Fruit fly (Drosophila melanogaster) whole organism, embryonic: Measurements from ENCODE around the gene PDCD-5.
A peak's percentile ranks its signal among the peaks of the same experiment; 100 is the strongest.

ENCODE experiments used
- CG10654 ChIP-seq: fragments of 200-800 bp; sonication (Bioruptor generic); optimal IDR thresholded peaks from 2 replicates; lab custom pipeline; 2016; ENCODE audit warnings: missing biosample characterization, missing genetic modification characterization
- CG11723 ChIP-seq: fragments of 200-800 bp; sonication (Bioruptor generic); optimal IDR thresholded peaks from 2 replicates; lab custom pipeline; 2017; ENCODE audit warnings: missing biosample characterization, mild to moderate bottlenecking, missing genetic modification characterization
- CG12219 ChIP-seq: fragments of 200-800 bp; sonication (Bioruptor generic); optimal IDR thresholded peaks from 3 replicates; lab custom pipeline; 2018; ENCODE audit warnings: missing biosample characterization, mild to moderate bottlenecking, missing genetic modification characterization
- CG12942 ChIP-seq: fragments of 200-800 bp; sonication (Bioruptor generic); optimal IDR thresholded peaks from 3 replicates; lab custom pipeline; 2016; ENCODE audit warnings: missing biosample characterization, missing genetic modification characterization
- CG14710 ChIP-seq: fragments of 200-800 bp; sonication (Bioruptor generic); optimal IDR thresholded peaks from 3 replicates; lab custom pipeline; 2019; ENCODE audit warnings: missing biosample characterization, mild to moderate bottlenecking, missing genetic modification characterization, moderate library complexity
- CG15269 ChIP-seq: fragments of 200-800 bp; sonication (Bioruptor generic); optimal IDR thresholded peaks from 2 replicates; lab custom pipeline; 2018; ENCODE audit warnings: missing biosample characterization, mild to moderate bottlenecking, missing genetic modification characterization, moderate library complexity
- CG15696 ChIP-seq: fragments of 200-800 bp; sonication (Bioruptor generic); optimal IDR thresholded peaks from 2 replicates; lab custom pipeline; 2019; ENCODE audit warnings: missing biosample characterization, mild to moderate bottlenecking, missing genetic modification characterization, moderate library complexity
- CG1832 ChIP-seq: fragments of 200-800 bp; sonication (Bioruptor generic); optimal IDR thresholded peaks from 2 replicates; lab custom pipeline; 2017; ENCODE audit warnings: missing biosample characterization, mild to moderate bottlenecking, missing genetic modification characterization, inconsistent platforms
- CG31365 ChIP-seq: fragments of 200-800 bp; sonication (Bioruptor generic); optimal IDR thresholded peaks from 2 replicates; lab custom pipeline; 2018; ENCODE audit warnings: missing biosample characterization, mild to moderate bottlenecking, missing genetic modification characterization
- CG34224 ChIP-seq: fragments of 200-800 bp; sonication (Bioruptor generic); IDR thresholded peaks from 3 replicates; pipeline ENCODE4 v1.3.6; 2022; ENCODE audit warnings: missing biosample characterization, missing genetic modification characterization; ENCODE audit not compliant: partially characterized antibody
- CG34376 ChIP-seq: fragments of 200-800 bp; sonication (Bioruptor generic); optimal IDR thresholded peaks from 2 replicates; lab custom pipeline; 2018; ENCODE audit warnings: missing biosample characterization, mild to moderate bottlenecking, missing genetic modification characterization
- CG3838 ChIP-seq: fragments of 200-800 bp; sonication (Bioruptor generic); optimal IDR thresholded peaks from 3 replicates; lab custom pipeline; 2016; ENCODE audit warnings: missing biosample characterization, missing genetic modification characterization
- CG4328 ChIP-seq: fragments of 200-800 bp; sonication (Bioruptor generic); optimal IDR thresholded peaks from 3 replicates; lab custom pipeline; 2017; ENCODE audit warnings: missing biosample characterization, missing genetic modification reagents, missing genetic modification characterization
- CG6175 ChIP-seq: fragments of 200-800 bp; sonication (Bioruptor generic); IDR thresholded peaks from 3 replicates; pipeline ENCODE4 v1.3.6; 2022; ENCODE audit warnings: missing biosample characterization, missing genetic modification characterization
- D19A ChIP-seq: fragments of 200-800 bp; optimal IDR thresholded peaks from 3 replicates; lab custom pipeline; 2019; ENCODE audit warnings: missing biosample characterization, mild to moderate bottlenecking, missing genetic modification characterization, moderate library complexity
- Dad ChIP-seq: fragments of 200-800 bp; sonication (Bioruptor generic); optimal IDR thresholded peaks from 3 replicates; lab custom pipeline; 2016; ENCODE audit warnings: missing biosample characterization, missing genetic modification characterization
- Dbx ChIP-seq: fragments of 200-800 bp; sonication (Bioruptor generic); IDR thresholded peaks from 3 replicates; pipeline ENCODE4 v1.3.6; 2022; ENCODE audit warnings: missing biosample characterization, missing genetic modification characterization
- Dip2 ChIP-seq: fragments of 200-800 bp; sonication (Bioruptor generic); IDR thresholded peaks from 2 replicates; pipeline ENCODE4 v1.3.6; 2022; ENCODE audit warnings: missing biosample characterization, missing genetic modification characterization
- Doc3 ChIP-seq: fragments of 200-800 bp; sonication (Bioruptor generic); IDR thresholded peaks from 3 replicates; pipeline ENCODE4 v1.3.6; 2022; ENCODE audit warnings: missing biosample characterization, missing genetic modification characterization; ENCODE audit not compliant: partially characterized antibody
- Dref ChIP-seq: fragments of 200-800 bp; sonication (Bioruptor generic); IDR thresholded peaks from 2 replicates; pipeline ENCODE4 v1.3.6; 2022; ENCODE audit warnings: missing biosample characterization, missing genetic modification characterization
- Drgx ChIP-seq: fragments of 200-800 bp; sonication (Bioruptor generic); IDR thresholded peaks from 2 replicates; pipeline ENCODE4 v1.3.6; 2022; ENCODE audit warnings: missing biosample characterization, missing genetic modification characterization
- Ets65A ChIP-seq: fragments of 200-800 bp; sonication (Bioruptor generic); peaks from one replicate; lab custom pipeline; 2016; ENCODE audit warnings: missing biosample characterization, missing genetic modification characterization
- Jarid2 ChIP-seq: fragments of 200-800 bp; sonication (Bioruptor generic); optimal IDR thresholded peaks from 3 replicates; lab custom pipeline; 2017; ENCODE audit warnings: mild to moderate bottlenecking, missing biosample characterization, missing genetic modification reagents, missing genetic modification characterization
- Pdp1 ChIP-seq, 2 experiments: fragments of 200-800 bp; sonication (Bioruptor generic); optimal IDR thresholded peaks; 3 replicates each; lab custom pipeline; 2016; ENCODE audit warnings: missing biosample characterization in 2 of 2, missing genetic modification characterization in 2 of 2, mild to moderate bottlenecking in 1 of 2, moderate library complexity in 1 of 2
- TFAM ChIP-seq: fragments of 200-800 bp; sonication (Bioruptor generic); optimal IDR thresholded peaks from 2 replicates; lab custom pipeline; 2017; ENCODE audit warnings: missing biosample characterization, missing genetic modification characterization, inconsistent platforms
- al ChIP-seq: fragments of 200-800 bp; sonication (Bioruptor generic); IDR thresholded peaks from 2 replicates; pipeline ENCODE4 v1.3.6; 2022; ENCODE audit warnings: missing biosample characterization, missing genetic modification characterization
- ase ChIP-seq: fragments of 200-800 bp; sonication (Bioruptor generic); IDR thresholded peaks from 3 replicates; pipeline ENCODE4 v1.3.6; 2022; ENCODE audit warnings: missing biosample characterization, missing genetic modification characterization
- bbx ChIP-seq: fragments of 200-800 bp; sonication (Bioruptor generic); IDR thresholded peaks from 2 replicates; pipeline ENCODE4 v1.3.6; 2022; ENCODE audit warnings: missing biosample characterization, missing genetic modification characterization; ENCODE audit not compliant: partially characterized antibody
- bcd ChIP-seq: fragments of 200-800 bp; sonication (Bioruptor generic); optimal IDR thresholded peaks from 2 replicates; lab custom pipeline; 2017; ENCODE audit warnings: missing biosample characterization, mild to moderate bottlenecking, missing genetic modification characterization
- corto ChIP-seq: fragments of 200-800 bp; sonication (Bioruptor generic); optimal IDR thresholded peaks from 2 replicates; lab custom pipeline; 2016; ENCODE audit warnings: missing biosample characterization, mild to moderate bottlenecking, missing genetic modification characterization, moderate library complexity
- crp ChIP-seq, 2 experiments: fragments of 200-800 bp; sonication (Bioruptor generic); optimal IDR thresholded peaks; 2 replicates in 1 of 2; 3 replicates in 1 of 2; lab custom pipeline; 2017; ENCODE audit warnings: missing biosample characterization in 2 of 2, missing genetic modification characterization in 2 of 2, mild to moderate bottlenecking in 1 of 2, moderate library complexity in 1 of 2
- exex ChIP-seq: fragments of 200-800 bp; sonication (Bioruptor generic); optimal IDR thresholded peaks from 4 replicates; lab custom pipeline; 2018; ENCODE audit warnings: missing biosample characterization, mild to moderate bottlenecking, missing genetic modification characterization, moderate library complexity
- ftz-f1 ChIP-seq: fragments of 200-800 bp; sonication (Bioruptor generic); optimal IDR thresholded peaks from 2 replicates; lab custom pipeline; 2016; ENCODE audit warnings: missing biosample characterization, missing genetic modification characterization
- lbe ChIP-seq: fragments of 200-800 bp; sonication (Bioruptor generic); optimal IDR thresholded peaks from 2 replicates; lab custom pipeline; 2016; ENCODE audit warnings: missing biosample characterization, mild to moderate bottlenecking, missing genetic modification characterization
- lilli ChIP-seq: fragments of 200-800 bp; sonication (Bioruptor generic); optimal IDR thresholded peaks from 3 replicates; lab custom pipeline; 2016; ENCODE audit warnings: missing biosample characterization, missing genetic modification characterization
- nom ChIP-seq: fragments of 200-800 bp; sonication (Bioruptor generic); optimal IDR thresholded peaks from 2 replicates; lab custom pipeline; 2017; ENCODE audit warnings: missing biosample characterization, missing genetic modification characterization, mild to moderate bottlenecking, moderate library complexity, missing genetic modification reagents
- onecut ChIP-seq: fragments of 200-800 bp; sonication (Bioruptor generic); IDR thresholded peaks from 2 replicates; pipeline ENCODE4 v1.3.6; 2022; ENCODE audit warnings: missing biosample characterization, missing genetic modification characterization
- psq ChIP-seq: fragments of 200-800 bp; sonication (Bioruptor generic); optimal IDR thresholded peaks from 2 replicates; lab custom pipeline; 2017; ENCODE audit warnings: missing biosample characterization, missing genetic modification characterization
- pzg ChIP-seq: fragments of 200-800 bp; sonication (Bioruptor generic); optimal IDR thresholded peaks from 3 replicates; lab custom pipeline; 2018; ENCODE audit warnings: missing biosample characterization, mild to moderate bottlenecking, missing genetic modification characterization, moderate library complexity
- seq ChIP-seq: fragments of 200-800 bp; sonication (Bioruptor generic); IDR thresholded peaks from 2 replicates; pipeline ENCODE4 v1.3.6; 2022; ENCODE audit warnings: missing biosample characterization, missing genetic modification characterization
- ssp ChIP-seq: fragments of 200-800 bp; sonication (Bioruptor generic); IDR thresholded peaks from 2 replicates; pipeline ENCODE4 v1.3.6; 2022; ENCODE audit warnings: missing biosample characterization, missing genetic modification characterization
- stwl ChIP-seq: fragments of 200-800 bp; sonication (Bioruptor generic); optimal IDR thresholded peaks from 3 replicates; lab custom pipeline; 2018; ENCODE audit warnings: missing biosample characterization, mild to moderate bottlenecking, missing genetic modification characterization, moderate library complexity

PDCD-5 gene

dm6 chr3L:16208839-16209612 is 22.8 kb downstream of the PDCD-5 start:
- TF ChIP-seq Drgx = no peak
- peak; percentile 12 for TF ChIP-seq D19A (tag; lab: Kevin White, UChicago)
- TF ChIP-seq ase (GFP tag; lab: Robert Waterston, UW) = 0 out of 3 replicates have a peak, but pooled peaks have one; percentile 10
- peak; percentile 67 for TF ChIP-seq Ets65A (GFP tag; lab: Kevin White, UChicago)
- TF ChIP-seq, all 482 proteins: peak for 3

- no peak for TF ChIP-seq ssp (GFP tag; lab: Robert Waterston, UW)
- 0 out of 2 replicates have a peak, but pooled peaks have one; percentile 6 for TF ChIP-seq Dref (GFP tag; lab: Robert Waterston, UW)
- TF ChIP-seq Doc3 = no peak
- no peak for TF ChIP-seq stwl
- no peak for TF ChIP-seq ftz-f1 (GFP tag; lab: Kevin White, UChicago)
- TF ChIP-seq, all 482 proteins: peak for 1
These were observed 23.6 kb downstream of the PDCD-5 start for dm6 chr3L:16208053-16208838.

dm6 chr3L:16204128-16204527 is 27.7 kb downstream of the PDCD-5 start:
- no peak for TF ChIP-seq TFAM
- no peak for TF ChIP-seq CG14710 (tag; lab: Kevin White, UChicago)
- no peak for TF ChIP-seq CG15269 (tag; lab: Kevin White, UChicago)
- TF ChIP-seq exex (tag; lab: Kevin White, UChicago) = no peak
- TF ChIP-seq seq (GFP tag; lab: Robert Waterston, UW) = no peak
- peak; percentile 6 for TF ChIP-seq nom (GFP tag; lab: Kevin White, UChicago)
- TF ChIP-seq corto (GFP tag; lab: Kevin White, UChicago) = peak; percentile 31
- no peak for TF ChIP-seq CG10654 (GFP tag; lab: Kevin White, UChicago)
- TF ChIP-seq lbe (GFP tag; lab: Kevin White, UChicago) = peak; percentile 3
- TF ChIP-seq CG34376 (GFP tag; lab: Kevin White, UChicago) = no peak
- no peak for TF ChIP-seq CG15696 (tag; lab: Kevin White, UChicago)
- TF ChIP-seq Drgx = 0 out of 2 replicates have a peak, but pooled peaks have one; percentile 23
- no peak for TF ChIP-seq psq (GFP tag; lab: Kevin White, UChicago)
- peak; percentile 53 for TF ChIP-seq D19A (tag; lab: Kevin White, UChicago)
- TF ChIP-seq bcd = no peak
- TF ChIP-seq, all 482 proteins: peak for 5

dm6 chr3L:16203236-16203635 is 28.6 kb downstream of the PDCD-5 start:
- TF ChIP-seq al (GFP tag; lab: Robert Waterston, UW) (peak; percentile 77), Dbx (peak; percentile 89), CG11723 (GFP tag; lab: Kevin White, UChicago) (no peak), pzg (peak; percentile 4), CG6175 (GFP tag; lab: Robert Waterston, UW) (peak; percentile 77; the same call in 2 of the 3 replicates), onecut (GFP tag; lab: Robert Waterston, UW) (peak; percentile 58), Pdp1 (GFP tag; optimal IDR thresholded peaks at IDR 0.05; lab: Kevin White, UChicago) (peak; percentile 79 to 88), psq (GFP tag; lab: Kevin White, UChicago) (no peak), crp (GFP tag; optimal IDR thresholded peaks at IDR 0.05; lab: Kevin White, UChicago) (peak in 1 of 2 experiments; percentile 8), Jarid2 (peak; percentile 41), CG12942 (GFP tag; lab: Kevin White, UChicago) (peak; percentile 27), CG1832 (GFP tag; lab: Kevin White, UChicago) (no peak), Dad (GFP tag; lab: Kevin White, UChicago) (peak; percentile 72), CG3838 (GFP tag; lab: Kevin White, UChicago) (no peak), CG34224 (GFP tag; lab: Robert Waterston, UW) (no peak), CG4328 (GFP tag; lab: Kevin White, UChicago) (peak; percentile 7), lilli (GFP tag; lab: Kevin White, UChicago) (peak; percentile 86), CG12219 (GFP tag; lab: Kevin White, UChicago) (peak; percentile 79), bbx (GFP tag; lab: Robert Waterston, UW) (no peak), Dip2 (GFP tag; lab: Robert Waterston, UW) (peak; percentile 46; the same call in 1 of the 2 replicates), CG31365 (peak; percentile 45)
